Fruit fly (Drosophila melanogaster): ENCODE data around the gene CG6761.
A peak's percentile ranks its signal among the peaks of the same experiment; 100 is the strongest.

CG6761 gene

DNA sequence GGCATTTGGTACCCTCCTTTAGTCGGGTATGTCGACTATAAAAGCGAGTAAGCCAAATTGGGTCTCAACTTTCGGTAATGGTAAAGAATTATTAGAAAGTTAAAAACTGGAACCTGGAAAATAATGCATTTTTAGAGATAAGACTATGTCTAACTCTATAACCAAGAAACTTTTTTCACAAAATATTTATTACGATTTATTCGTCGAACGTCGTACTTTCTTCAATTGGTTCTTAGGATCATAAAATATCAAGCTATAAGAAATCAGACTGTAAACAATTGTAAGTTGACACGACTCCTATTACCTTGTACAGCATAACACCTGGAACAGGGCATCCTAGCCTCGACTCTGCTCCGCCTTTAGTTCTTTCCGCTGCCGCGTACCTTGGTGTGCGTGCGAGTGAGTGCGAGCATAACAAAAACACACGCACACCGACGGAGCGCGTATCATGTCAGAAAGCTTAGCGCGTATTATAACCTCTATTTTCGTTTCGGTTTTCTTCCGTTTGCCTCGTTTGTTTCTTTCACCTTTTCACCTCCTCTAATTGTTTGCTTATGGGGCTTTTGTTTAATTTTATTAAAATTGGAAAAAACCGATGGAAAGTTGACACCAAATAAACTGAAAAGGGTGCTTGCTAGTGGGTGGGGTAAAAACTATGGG lies 10.4 kb downstream of the CG6761 start (continued):
- peak; percentile 97 for TF ChIP-seq CG13775 (GFP tag; optimal IDR thresholded peaks at IDR 0.05)
- peak; percentile 95 for TF ChIP-seq CG8089 (GFP tag; optimal IDR thresholded peaks at IDR 0.05)
- TF ChIP-seq kay (GFP tag; optimal IDR thresholded peaks at IDR 0.05): peak; percentile 95
- TF ChIP-seq CG10274 (GFP tag; optimal IDR thresholded peaks at IDR 0.05): peak; percentile 94
- TF ChIP-seq btn (GFP tag; optimal IDR thresholded peaks at IDR 0.05): peak; percentile 90
- TF ChIP-seq CG11504 (tag; optimal IDR thresholded peaks at IDR 0.05): peak; percentile 96
- peak; percentile 95 for TF ChIP-seq CG11723 (GFP tag; optimal IDR thresholded peaks at IDR 0.05)
- peak; percentile 64 for TF ChIP-seq CG10321 (GFP tag; IDR thresholded peaks at IDR 0.05)
- TF ChIP-seq Doc3 (GFP tag; IDR thresholded peaks at IDR 0.05; ENCODE audit: partially characterized antibody): no peak
- peak; percentile 68 for TF ChIP-seq fd64A (GFP tag; optimal IDR thresholded peaks at IDR 0.05)
- TF ChIP-seq bigmax (GFP tag; optimal IDR thresholded peaks at IDR 0.05): peak; percentile 89
- TF ChIP-seq CG16813 (GFP tag; IDR thresholded peaks at IDR 0.05; ENCODE audit: partially characterized antibody): no peak
- TF ChIP-seq eve (GFP tag; optimal IDR thresholded peaks at IDR 0.05): peak in 1 of 2 experiments; percentile 99
- peak; percentile 82 for TF ChIP-seq CG13894 (tag; optimal IDR thresholded peaks at IDR 0.05)
- TF ChIP-seq Tbp (GFP tag; optimal IDR thresholded peaks at IDR 0.05): no peak
- TF ChIP-seq scrt (GFP tag; optimal IDR thresholded peaks at IDR 0.05): peak; percentile 90
- peak; percentile 26; the same call in 1 of the 2 replicates for TF ChIP-seq dati (GFP tag; IDR thresholded peaks at IDR 0.05)
- peak; percentile 89 for TF ChIP-seq wor (GFP tag; IDR thresholded peaks at IDR 0.05)
- TF ChIP-seq MTF-1 (GFP tag; optimal IDR thresholded peaks at IDR 0.05; ENCODE audit: borderline replicate concordance): peak; percentile 68
- peak; percentile 97 for TF ChIP-seq CG12391 (tag; optimal IDR thresholded peaks at IDR 0.05)
- TF ChIP-seq CG15601 (tag; optimal IDR thresholded peaks at IDR 0.05): peak; percentile 93
- peak; percentile 64 for TF ChIP-seq sug (tag; optimal IDR thresholded peaks at IDR 0.05)
- no peak for TF ChIP-seq sc (optimal IDR thresholded peaks at IDR 0.05)
- TF ChIP-seq sc (GFP tag; optimal IDR thresholded peaks at IDR 0.05): peak; percentile 95
- peak; percentile 91 for TF ChIP-seq emc (GFP tag; optimal IDR thresholded peaks at IDR 0.05)
- TF ChIP-seq CG10565 (GFP tag; optimal IDR thresholded peaks at IDR 0.05): peak; percentile 88
- peak; percentile 95 for TF ChIP-seq CG4328 (GFP tag; optimal IDR thresholded peaks at IDR 0.05)
- peak; percentile 63 for TF ChIP-seq CG4707 (GFP tag; optimal IDR thresholded peaks at IDR 0.05)
- peak; percentile 85 for TF ChIP-seq TFAM (GFP tag; optimal IDR thresholded peaks at IDR 0.05)
- TF ChIP-seq YL-1 (GFP tag; optimal IDR thresholded peaks at IDR 0.05): peak; percentile 85
- peak; percentile 93 for TF ChIP-seq NC2α (GFP tag; optimal IDR thresholded peaks at IDR 0.05)
- peak in 1 of 2 experiments; percentile 66 for TF ChIP-seq crp (GFP tag; optimal IDR thresholded peaks at IDR 0.05)
- peak; percentile 87 for TF ChIP-seq p53 (GFP tag; optimal IDR thresholded peaks at IDR 0.05)
- peak; percentile 90 for TF ChIP-seq CG32767 (GFP tag; IDR thresholded peaks at IDR 0.05)
- TF ChIP-seq Xrp1 (GFP tag; IDR thresholded peaks at IDR 0.05): peak; percentile 89
- peak; percentile 51; the same call in 1 of the 2 replicates for TF ChIP-seq sim (GFP tag; IDR thresholded peaks at IDR 0.05)
- peak; percentile 98 for TF ChIP-seq HLH54F (GFP tag; optimal IDR thresholded peaks at IDR 0.05)
- peak; percentile 96 for TF ChIP-seq Camta (GFP tag; optimal IDR thresholded peaks at IDR 0.05)
- peak; percentile 86 for TF ChIP-seq CG8359 (GFP tag; optimal IDR thresholded peaks at IDR 0.05; ENCODE audit: borderline replicate concordance)
- peak; percentile 76 for TF ChIP-seq H15 (GFP tag; IDR thresholded peaks at IDR 0.05)
- TF ChIP-seq CG18619 (GFP tag; optimal IDR thresholded peaks at IDR 0.05): peak; percentile 98
- TF ChIP-seq CG6854 (GFP tag; optimal IDR thresholded peaks at IDR 0.05): peak; percentile 95
- peak; percentile 94 for TF ChIP-seq NK7.1 (GFP tag; optimal IDR thresholded peaks at IDR 0.05)
- TF ChIP-seq twi (tag; optimal IDR thresholded peaks at IDR 0.05): peak; percentile 91
- peak; percentile 89 for TF ChIP-seq CG5180 (GFP tag; optimal IDR thresholded peaks at IDR 0.05)
- peak; percentile 96 for TF ChIP-seq gro (GFP tag; optimal IDR thresholded peaks at IDR 0.05)
- peak; percentile 87 for TF ChIP-seq CG7372 (GFP tag; IDR thresholded peaks at IDR 0.05)
- peak; percentile 94 for TF ChIP-seq en (GFP tag; optimal IDR thresholded peaks at IDR 0.05)
- peak; percentile 95 for TF ChIP-seq CG9437 (GFP tag; optimal IDR thresholded peaks at IDR 0.05)
